Fruit fly (Drosophila melanogaster) whole organism, adult: ENCODE results near the gene Mipp1.

Experiments
- CG1620 ChIP-seq: fragments of 200-800 bp; sonication (Bioruptor generic); optimal IDR thresholded peaks from 2 replicates; lab custom pipeline; 2016; ENCODE audit warnings: missing biosample characterization, missing genetic modification characterization
- Hr96 ChIP-seq: fragments of 200-800 bp; sonication (Bioruptor generic); optimal IDR thresholded peaks from 2 replicates; lab custom pipeline; 2016; ENCODE audit warnings: missing biosample characterization, missing genetic modification characterization
- Mnt ChIP-seq: fragments of 200-800 bp; sonication (Bioruptor generic); optimal IDR thresholded peaks from 2 replicates; lab custom pipeline; 2016; ENCODE audit warnings: missing biosample characterization, mild to moderate bottlenecking, missing genetic modification characterization

DNA sequence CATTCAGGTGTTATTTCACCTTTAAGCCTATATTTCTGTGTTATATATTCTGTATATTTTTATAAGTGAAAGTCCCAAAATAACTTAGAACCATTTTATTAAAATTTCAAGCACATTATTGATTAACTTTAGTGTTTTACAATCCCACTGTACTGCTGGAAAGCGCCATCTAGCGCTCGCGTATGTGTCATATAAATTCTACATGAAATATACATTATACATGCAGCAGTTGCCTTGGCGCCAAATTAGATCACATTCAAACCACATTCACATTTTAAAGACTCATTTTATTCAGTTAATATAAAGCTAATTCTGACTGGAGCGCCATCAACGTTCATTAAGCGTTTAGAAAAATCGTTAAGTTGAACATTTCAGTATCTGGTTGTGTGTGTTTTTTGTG, 9.8 kb downstream of the Mipp1 start:
- TF ChIP-seq Hr96 (GFP tag; lab: Kevin White, UChicago): no peak
- no peak for TF ChIP-seq Mnt
- TF ChIP-seq CG1620 (GFP tag; lab: Kevin White, UChicago): no peak
